Worm (Caenorhabditis elegans): Measurements from ENCODE around the gene R160.3.

DNA sequence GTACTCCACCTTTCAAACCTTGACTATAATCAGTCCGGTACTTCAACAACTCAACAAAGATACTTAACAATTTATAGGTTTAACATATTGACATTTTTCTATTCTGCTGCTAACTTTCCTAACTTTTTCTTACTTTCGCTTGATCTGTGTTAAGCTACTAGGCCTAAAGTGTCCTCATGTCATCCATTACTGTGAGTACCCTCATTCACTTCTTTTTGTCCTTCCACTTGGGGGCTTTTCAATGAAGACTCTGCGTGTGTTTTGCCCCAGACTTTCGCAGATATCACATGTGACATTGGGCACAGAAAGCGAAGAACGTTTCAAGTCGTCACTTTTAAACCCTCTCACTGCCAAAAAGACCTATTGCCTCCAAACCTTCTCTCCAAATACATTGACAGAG lies 38.6 kb upstream of the R160.3 start:
- TF ChIP-seq dao-5 (tag; optimal IDR thresholded peaks at IDR 0.05) = no peak
- TF ChIP-seq W03F9.2 (tag; optimal IDR thresholded peaks at IDR 0.05) = no peak

Measured in whole organism, L4/young adult.